Worm (Caenorhabditis elegans) whole organism, L4 larva: ENCODE results near the gene lron-1.

Source experiments
- F10B5.3 ChIP-seq: sonication (generic microtip); optimal IDR thresholded peaks from 2 replicates; lab custom pipeline; 2016; ENCODE audit warnings: mild to moderate bottlenecking, missing genetic modification characterization, missing compliant biosample characterization
- F44E2.7 ChIP-seq: fragments of 200-800 bp; sonication (Bioruptor generic); IDR thresholded peaks from 2 replicates; pipeline ENCODE4 v2.1.2; 2022; ENCODE audit warnings: missing genetic modification characterization, missing compliant biosample characterization
- F49E8.2 ChIP-seq: sonication (generic microtip); optimal IDR thresholded peaks from 2 replicates; lab custom pipeline; 2016; ENCODE audit warnings: missing compliant biosample characterization, mild to moderate bottlenecking, missing genetic modification characterization, borderline replicate concordance
- Y105C5A.15 ChIP-seq: fragments of 200-800 bp; sonication (Bioruptor generic); IDR thresholded peaks from 2 replicates; pipeline ENCODE4 v1.3.6; 2022; ENCODE audit warnings: missing genetic modification characterization, missing compliant biosample characterization
- Y48G9A.11 ChIP-seq: fragments of 200-800 bp; sonication (Bioruptor generic); IDR thresholded peaks from 2 replicates; pipeline ENCODE4 v1.3.6; 2022; ENCODE audit warnings: missing genetic modification reagents, missing genetic modification characterization, missing compliant biosample characterization
- aly-2 ChIP-seq: sonication (generic microtip); optimal IDR thresholded peaks from 2 replicates; lab custom pipeline; 2018; ENCODE audit warnings: missing biosample characterization, missing genetic modification characterization
- arid-1 ChIP-seq: fragments of 200-800 bp; sonication (Bioruptor generic); conservative IDR thresholded peaks from 2 replicates; pipeline ENCODE4 v1.3.6; 2022; ENCODE audit warnings: missing genetic modification reagents, missing genetic modification characterization, missing compliant biosample characterization
- ceh-28 ChIP-seq: fragments of 150-350 bp; optimal IDR thresholded peaks from 2 replicates; lab custom pipeline; 2014; ENCODE audit warnings: missing biosample characterization, missing genetic modification reagents, missing genetic modification characterization
- ceh-44 ChIP-seq: fragments of 200-800 bp; sonication (Bioruptor generic); IDR thresholded peaks from 2 replicates; pipeline ENCODE4 v1.3.6; 2022; ENCODE audit warnings: missing genetic modification reagents, missing genetic modification characterization, missing compliant biosample characterization
- ceh-62 ChIP-seq: sonication (generic microtip); optimal IDR thresholded peaks from 2 replicates; lab custom pipeline; 2017; ENCODE audit warnings: missing biosample characterization, missing genetic modification characterization
- ceh-82 ChIP-seq: sonication (generic microtip); optimal IDR thresholded peaks from 2 replicates; lab custom pipeline; 2017; ENCODE audit warnings: missing biosample characterization, missing genetic modification characterization
- ctbp-1 ChIP-seq: fragments of 200-800 bp; sonication (Bioruptor generic); IDR thresholded peaks from 2 replicates; pipeline ENCODE4 v1.3.6; 2022; ENCODE audit warnings: missing genetic modification reagents, missing genetic modification characterization, missing compliant biosample characterization
- daf-16 ChIP-seq, 3 experiments: sonication (generic microtip); optimal IDR thresholded peaks; 2 replicates each; lab custom pipeline; 2016 to 2017; ENCODE audit warnings: missing genetic modification characterization in 3 of 3, missing genetic modification reagents in 3 of 3, mild to moderate bottlenecking in 2 of 3, missing compliant biosample characterization in 2 of 3, missing biosample characterization in 1 of 3, moderate library complexity in 1 of 3
- daf-19 ChIP-seq: fragments of 200-800 bp; sonication (Bioruptor generic); conservative IDR thresholded peaks from 2 replicates; pipeline ENCODE4 v1.3.6; 2022; ENCODE audit warnings: missing genetic modification characterization, missing compliant biosample characterization
- daf-8 ChIP-seq: fragments of 200-800 bp; sonication (Bioruptor generic); IDR thresholded peaks from 2 replicates; pipeline ENCODE4 v1.3.6; 2022; ENCODE audit warnings: missing genetic modification characterization, missing compliant biosample characterization
- egl-43 ChIP-seq: fragments of 200-800 bp; sonication (Bioruptor generic); IDR thresholded peaks from 2 replicates; pipeline ENCODE4 v1.3.6; 2022; ENCODE audit warnings: missing genetic modification reagents, missing genetic modification characterization, missing compliant biosample characterization
- fkh-10 ChIP-seq: fragments of 150-350 bp; optimal IDR thresholded peaks from 2 replicates; lab custom pipeline; 2014; ENCODE audit warnings: missing biosample characterization, missing genetic modification reagents, missing genetic modification characterization
- fos-1 ChIP-seq: fragments of 150-350 bp; optimal IDR thresholded peaks from 2 replicates; lab custom pipeline; 2014; ENCODE audit warnings: missing biosample characterization, missing genetic modification characterization
- gei-8 ChIP-seq: fragments of 200-800 bp; sonication (Bioruptor generic); optimal IDR thresholded peaks from 2 replicates; lab custom pipeline; 2018; ENCODE audit warnings: mild to moderate bottlenecking, missing genetic modification characterization, missing compliant biosample characterization
- hlh-11 ChIP-seq: fragments of 200-800 bp; sonication (Bioruptor generic); optimal IDR thresholded peaks from 2 replicates; lab custom pipeline; 2018; ENCODE audit warnings: mild to moderate bottlenecking, missing genetic modification characterization, missing compliant biosample characterization
- jun-1 ChIP-seq: fragments of 150-350 bp; optimal IDR thresholded peaks from 2 replicates; lab custom pipeline; 2014; ENCODE audit warnings: missing biosample characterization, missing genetic modification reagents, missing genetic modification characterization
- lin-1 ChIP-seq: fragments of 200-800 bp; sonication (Bioruptor generic); IDR thresholded peaks from 2 replicates; pipeline ENCODE4 v1.3.6; 2022; ENCODE audit warnings: missing genetic modification reagents, missing genetic modification characterization, missing compliant biosample characterization
- lin-13 ChIP-seq: fragments of 150-350 bp; optimal IDR thresholded peaks from 2 replicates; lab custom pipeline; 2014; ENCODE audit warnings: missing biosample characterization, missing genetic modification reagents, missing genetic modification characterization
- lin-29 ChIP-seq: fragments of 200-800 bp; sonication (Bioruptor generic); IDR thresholded peaks from 2 replicates; pipeline ENCODE4 v1.3.6; 2022; ENCODE audit warnings: missing genetic modification reagents, missing genetic modification characterization, missing compliant biosample characterization
- lsy-2 ChIP-seq, 2 experiments: fragments of 150-350 bp in 1 of 2; sonication (generic microtip) in 1 of 2; optimal IDR thresholded peaks; 2 replicates each; lab custom pipeline; 2014 to 2017; ENCODE audit warnings: missing biosample characterization in 2 of 2, missing genetic modification characterization in 2 of 2
- madf-9 ChIP-seq: fragments of 200-800 bp; sonication (Bioruptor generic); conservative IDR thresholded peaks from 2 replicates; pipeline ENCODE4 v1.3.6; 2022; ENCODE audit warnings: missing genetic modification reagents, missing genetic modification characterization, missing compliant biosample characterization
- mep-1 ChIP-seq: fragments of 150-350 bp; sonication (generic microtip); optimal IDR thresholded peaks from 3 replicates; lab custom pipeline; 2014; ENCODE audit warnings: missing biosample characterization, missing genetic modification characterization
- nhr-102 ChIP-seq: sonication (generic microtip); optimal IDR thresholded peaks from 2 replicates; lab custom pipeline; 2016; ENCODE audit warnings: mild to moderate bottlenecking, missing genetic modification characterization, moderate library complexity, missing compliant biosample characterization
- nhr-11 ChIP-seq: fragments of 150-350 bp; optimal IDR thresholded peaks from 2 replicates; lab custom pipeline; 2014; ENCODE audit warnings: missing biosample characterization, missing genetic modification characterization
- nhr-111 ChIP-seq: fragments of 200-800 bp; sonication (Bioruptor generic); optimal IDR thresholded peaks from 2 replicates; lab custom pipeline; 2018; ENCODE audit warnings: mild to moderate bottlenecking, missing genetic modification characterization, missing compliant biosample characterization
- nhr-237 ChIP-seq: sonication (generic microtip); optimal IDR thresholded peaks from 2 replicates; lab custom pipeline; 2017; ENCODE audit warnings: missing biosample characterization, missing genetic modification characterization
- nhr-42 ChIP-seq: fragments of 200-800 bp; sonication (Bioruptor generic); IDR thresholded peaks from 2 replicates; pipeline ENCODE4 v1.3.6; 2022; ENCODE audit warnings: missing genetic modification characterization, missing compliant biosample characterization
- nhr-6 ChIP-seq: fragments of 150-350 bp; optimal IDR thresholded peaks from 2 replicates; lab custom pipeline; 2014; ENCODE audit warnings: missing biosample characterization, missing genetic modification characterization
- nhr-77 ChIP-seq: fragments of 150-350 bp; optimal IDR thresholded peaks from 2 replicates; lab custom pipeline; 2014; ENCODE audit warnings: missing biosample characterization, missing genetic modification characterization
- pha-4 ChIP-seq, 2 experiments: fragments of 150-350 bp in 1 of 2; fragments of 200-800 bp in 1 of 2; sonication (Bioruptor generic) in 1 of 2; IDR thresholded peaks in 1 of 2; optimal IDR thresholded peaks in 1 of 2; 2 replicates each; pipeline versions ENCODE4 v1.3.6 to Lab custom; 2014 to 2022; ENCODE audit warnings: missing genetic modification characterization in 2 of 2, missing genetic modification reagents in 2 of 2, missing biosample characterization in 1 of 2, missing compliant biosample characterization in 1 of 2
- php-3 ChIP-seq: fragments of 200-800 bp; sonication (Bioruptor generic); IDR thresholded peaks from 2 replicates; pipeline ENCODE4 v1.3.6; 2022; ENCODE audit warnings: missing genetic modification reagents, missing genetic modification characterization, missing compliant biosample characterization
- rbr-2 ChIP-seq: sonication (generic microtip); optimal IDR thresholded peaks from 2 replicates; lab custom pipeline; 2016; ENCODE audit warnings: missing genotype, missing genetic modification characterization, missing compliant biosample characterization
- saeg-2 ChIP-seq: fragments of 200-800 bp; sonication (Bioruptor generic); IDR thresholded peaks from 2 replicates; pipeline ENCODE4 v1.3.6; 2022; ENCODE audit warnings: missing genetic modification reagents, missing genetic modification characterization, missing compliant biosample characterization
- sdz-12 ChIP-seq: fragments of 200-800 bp; sonication (Bioruptor generic); optimal IDR thresholded peaks from 2 replicates; lab custom pipeline; 2018; ENCODE audit warnings: mild to moderate bottlenecking, missing genetic modification characterization, missing compliant biosample characterization
- set-16 ChIP-seq: fragments of 200-800 bp; sonication (Bioruptor generic); IDR thresholded peaks from 2 replicates; pipeline ENCODE4 v1.3.6; 2022; ENCODE audit warnings: missing genetic modification reagents, missing genetic modification characterization, missing compliant biosample characterization
- snpc-4 ChIP-seq: fragments of 150-350 bp; optimal IDR thresholded peaks from 2 replicates; lab custom pipeline; 2014; ENCODE audit warnings: missing biosample characterization, missing genetic modification characterization
- spr-1 ChIP-seq: sonication (generic microtip); optimal IDR thresholded peaks from 2 replicates; lab custom pipeline; 2016; ENCODE audit warnings: mild to moderate bottlenecking, missing genetic modification characterization, missing compliant biosample characterization
- unc-62 ChIP-seq, 3 experiments: fragments of 150-350 bp in 1 of 3; sonication (generic microtip); optimal IDR thresholded peaks in 2 of 3; peaks in 1 of 3; 1 replicate in 1 of 3; 2 replicates in 2 of 3; lab custom pipeline; 2014 to 2017; ENCODE audit warnings: missing biosample characterization in 3 of 3, missing genetic modification characterization in 3 of 3, missing genetic modification reagents in 3 of 3, missing genotype in 1 of 3
- zag-1 ChIP-seq: fragments of 150-350 bp; optimal IDR thresholded peaks from 2 replicates; lab custom pipeline; 2014; ENCODE audit warnings: missing biosample characterization, missing genetic modification characterization
- zfp-2 ChIP-seq: sonication (generic microtip); optimal IDR thresholded peaks from 2 replicates; lab custom pipeline; 2016; ENCODE audit warnings: mild to moderate bottlenecking, missing genetic modification characterization, missing compliant biosample characterization
- zip-11 ChIP-seq: fragments of 200-800 bp; sonication (Bioruptor generic); IDR thresholded peaks from 2 replicates; pipeline ENCODE4 v1.3.6; 2022; ENCODE audit warnings: missing genetic modification characterization, missing compliant biosample characterization
- ztf-7 ChIP-seq: fragments of 150-350 bp; optimal IDR thresholded peaks from 2 replicates; lab custom pipeline; 2014; ENCODE audit warnings: missing biosample characterization, missing genetic modification characterization

lron-1 gene

DNA sequence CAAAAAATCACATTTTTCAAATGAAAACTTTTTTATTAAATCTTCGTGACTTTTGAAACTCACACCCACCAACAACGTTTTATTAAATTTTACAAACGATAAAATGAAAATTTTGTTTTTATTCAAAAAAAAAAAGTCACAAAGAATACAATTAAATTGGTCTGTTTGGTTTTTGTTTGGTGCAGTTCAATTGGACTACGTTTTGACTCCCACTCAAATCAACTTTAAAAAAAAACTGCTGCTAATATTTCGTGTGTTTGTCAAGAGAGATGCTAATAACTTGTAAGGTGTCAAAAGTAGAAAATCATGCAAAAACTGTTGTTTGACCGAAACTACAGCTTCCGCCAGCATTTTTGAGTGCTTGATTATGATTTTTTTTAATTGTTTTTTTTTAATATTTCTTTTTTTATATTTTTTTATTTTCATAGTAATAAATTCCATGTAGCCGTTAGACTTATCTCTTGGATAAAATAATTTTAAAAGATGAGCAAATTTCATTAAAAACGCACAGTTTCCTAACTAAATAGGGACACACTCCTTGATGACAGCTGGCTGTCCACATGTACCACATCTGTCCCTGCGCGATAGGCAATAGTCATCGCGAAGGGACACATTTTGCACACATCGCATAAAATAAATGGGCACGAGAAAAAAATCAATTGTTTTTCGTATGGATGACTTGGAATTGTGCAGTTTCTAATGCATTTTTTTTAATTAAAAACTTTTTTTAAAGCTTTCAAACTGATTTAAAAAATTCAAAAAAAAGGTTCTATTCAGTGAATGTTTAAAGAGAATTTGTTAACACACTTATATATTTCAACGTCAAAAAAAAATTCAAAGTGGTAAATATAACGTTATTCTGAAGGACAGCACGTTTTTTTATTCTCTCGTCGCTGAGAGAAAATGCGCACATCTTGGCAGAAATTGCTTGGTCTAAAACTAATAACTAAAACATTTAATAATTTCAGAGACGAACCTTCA lies 46.9 kb upstream of the lron-1 start (continued):
- no peak for TF ChIP-seq F44E2.7
- TF ChIP-seq ceh-44 (GFP tag; lab: Robert Waterston, UW), result 0 out of 2 replicates have a peak, but pooled peaks have one; percentile 45
- peak; percentile 98 for TF ChIP-seq pha-4 (GFP tag; IDR thresholded peaks at IDR 0.05; lab: Robert Waterston, UW)
- peak; percentile 95 for TF ChIP-seq pha-4 (tag; optimal IDR thresholded peaks at IDR 0.05; lab: Kevin White, UChicago)
- peak; percentile 96 for TF ChIP-seq ztf-7
- TF ChIP-seq daf-16 (GFP tag; optimal IDR thresholded peaks at IDR 0.05; lab: Kevin White, UChicago), result peak; percentile 96 to 99
- TF ChIP-seq daf-16 (tag; optimal IDR thresholded peaks at IDR 0.05; lab: Kevin White, UChicago), result peak; percentile 97
- peak; percentile 80 for TF ChIP-seq nhr-6 (tag; lab: Kevin White, UChicago)
- TF ChIP-seq lsy-2 (tag; optimal IDR thresholded peaks at IDR 0.05; lab: Kevin White, UChicago), result peak; percentile 97
- TF ChIP-seq zip-11 (GFP tag; lab: Robert Waterston, UW), result peak; percentile 78; the same call in 1 of the 2 replicates
- TF ChIP-seq jun-1 (tag; lab: Kevin White, UChicago), result peak; percentile 100
- peak; percentile 45 for TF ChIP-seq set-16
- peak; percentile 99 for TF ChIP-seq daf-19 (GFP tag; lab: Robert Waterston, UW)
- TF ChIP-seq nhr-237 (tag; lab: Kevin White, UChicago), result peak; percentile 94
- TF ChIP-seq F10B5.3 (tag; lab: Kevin White, UChicago), result peak; percentile 98
- peak; percentile 62 for TF ChIP-seq snpc-4 (tag; lab: Kevin White, UChicago)
- TF ChIP-seq hlh-11 (tag; lab: Kevin White, UChicago), result peak; percentile 99
- TF ChIP-seq ceh-62, result no peak
- peak; percentile 99 for TF ChIP-seq php-3 (GFP tag; lab: Robert Waterston, UW)
- peak; percentile 98 for TF ChIP-seq spr-1 (tag; lab: Kevin White, UChicago)
- TF ChIP-seq zfp-2, result peak; percentile 88
- peak; percentile 92 to 100 for TF ChIP-seq unc-62 (GFP tag; optimal IDR thresholded peaks at IDR 0.05 in 1 of 2; lab: Kevin White, UChicago)
- peak; percentile 92 for TF ChIP-seq unc-62 (tag; optimal IDR thresholded peaks at IDR 0.05; lab: Kevin White, UChicago)
- TF ChIP-seq lin-13 (GFP tag; lab: Kevin White, UChicago), result peak; percentile 94
- TF ChIP-seq egl-43 (GFP tag; lab: Robert Waterston, UW), result peak; percentile 99
- TF ChIP-seq lin-1 (GFP tag; lab: Robert Waterston, UW), result peak; percentile 97
- peak; percentile 98 for TF ChIP-seq zag-1 (tag; lab: Kevin White, UChicago)
- TF ChIP-seq Y48G9A.11 (GFP tag; lab: Robert Waterston, UW), result peak; percentile 63
- TF ChIP-seq rbr-2, result peak; percentile 99
- peak; percentile 88 for TF ChIP-seq Y105C5A.15
- peak; percentile 88 for TF ChIP-seq gei-8
- peak; percentile 84 for TF ChIP-seq ceh-82
- TF ChIP-seq sdz-12 (GFP tag; lab: Kevin White, UChicago), result peak; percentile 71
- TF ChIP-seq nhr-102, result peak; percentile 100
- TF ChIP-seq fkh-10, result peak; percentile 98
- TF ChIP-seq lin-29 (GFP tag; lab: Robert Waterston, UW), result peak; percentile 98
- peak; percentile 100 for TF ChIP-seq nhr-42
- peak; percentile 100 for TF ChIP-seq mep-1 (tag; lab: Kevin White, UChicago)
- TF ChIP-seq arid-1 (GFP tag; lab: Robert Waterston, UW), result peak; percentile 96
- TF ChIP-seq madf-9, result peak; percentile 99
- peak; percentile 35 for TF ChIP-seq nhr-111 (GFP tag; lab: Kevin White, UChicago)
- peak; percentile 37 for TF ChIP-seq aly-2 (tag; lab: Kevin White, UChicago)
- peak; percentile 68; the same call in 1 of the 2 replicates for TF ChIP-seq daf-8 (GFP tag; lab: Robert Waterston, UW)
- TF ChIP-seq fos-1 (tag; lab: Kevin White, UChicago), result peak; percentile 96
- peak; percentile 99 for TF ChIP-seq ctbp-1
- TF ChIP-seq nhr-77 (tag; lab: Kevin White, UChicago), result peak; percentile 100
- peak; percentile 99 for TF ChIP-seq nhr-11 (tag; lab: Kevin White, UChicago)
- peak; percentile 99 for TF ChIP-seq saeg-2 (GFP tag; lab: Robert Waterston, UW)
- TF ChIP-seq F49E8.2, result peak; percentile 48
- peak; percentile 96 for TF ChIP-seq ceh-28 (tag; lab: Kevin White, UChicago)
